Worm (Caenorhabditis elegans): ENCODE measurements around the gene C53B4.3.

DNA sequence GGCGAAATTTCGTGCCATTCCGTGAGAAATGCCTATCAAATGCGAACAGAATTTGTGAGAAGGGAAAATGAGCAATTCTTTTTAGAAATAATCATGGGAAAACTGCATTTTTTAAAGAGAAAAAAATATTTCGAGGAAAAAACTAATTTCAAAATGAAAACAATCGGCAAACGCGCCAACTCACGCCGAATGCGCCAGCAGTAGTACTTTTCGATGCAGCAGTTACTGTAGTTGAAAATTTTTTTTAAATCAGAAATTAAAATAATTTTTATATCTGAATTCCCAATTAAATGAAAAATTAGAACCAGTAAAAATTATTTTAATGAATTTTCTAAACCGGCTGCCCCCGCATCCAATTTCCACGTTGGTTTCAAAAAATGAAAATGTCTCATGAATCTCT lies 50.1 kb downstream of the C53B4.3 start:
- TF ChIP-seq jun-1 (tag; optimal IDR thresholded peaks at IDR 0.05) = no peak
- no peak for TF ChIP-seq lin-39 (tag; optimal IDR thresholded peaks at IDR 0.05)
- no peak for TF ChIP-seq skn-1 (tag; optimal IDR thresholded peaks at IDR 0.05)
